Worm (Caenorhabditis elegans) whole organism, midembryonic: ENCODE measurements around the gene lec-5.

ENCODE experiments used
- flt-1 ChIP-seq: fragments of 200-800 bp; sonication (Bioruptor generic); IDR thresholded peaks from 2 replicates; pipeline ENCODE4 v1.3.6; 2022; ENCODE audit warnings: missing genetic modification characterization, missing compliant biosample characterization
- ref-1 ChIP-seq: fragments of 200-800 bp; sonication (Bioruptor generic); conservative IDR thresholded peaks from 2 replicates; pipeline ENCODE4 v1.3.6; 2022; ENCODE audit warnings: missing genetic modification reagents, missing genetic modification characterization, missing compliant biosample characterization

ce11 chrII:5819655-5820054 is 21.2 kb downstream of the lec-5 start:
- TF ChIP-seq flt-1 (GFP tag; lab: Robert Waterston, UW) (peak; percentile 52; the same call in 1 of the 2 replicates), ref-1 (GFP tag; lab: Robert Waterston, UW) (no peak)
